Worm (Caenorhabditis elegans) whole organism, L2 larva: ENCODE results near the gene Y37D8A.4.

Experiments used
- C34F6.9 ChIP-seq: fragments of 150-350 bp; optimal IDR thresholded peaks from 2 replicates; lab custom pipeline; 2014; ENCODE audit warnings: missing biosample characterization, missing genetic modification characterization
- ZK546.5 ChIP-seq: sonication (generic microtip); optimal IDR thresholded peaks from 2 replicates; lab custom pipeline; 2017; ENCODE audit warnings: missing biosample characterization, missing genetic modification characterization
- crh-2 ChIP-seq: sonication (generic microtip); optimal IDR thresholded peaks from 2 replicates; lab custom pipeline; 2017; ENCODE audit warnings: missing biosample characterization, missing genetic modification characterization
- egl-27 ChIP-seq: sonication (generic microtip); optimal IDR thresholded peaks from 3 replicates; lab custom pipeline; 2017; ENCODE audit warnings: missing biosample characterization, missing genetic modification reagents, missing genetic modification characterization
- fos-1 ChIP-seq: fragments of 150-350 bp; optimal IDR thresholded peaks from 2 replicates; lab custom pipeline; 2014; ENCODE audit warnings: missing biosample characterization, missing genetic modification characterization
- mdl-1 ChIP-seq, 2 experiments: fragments of 150-350 bp in 1 of 2; sonication (generic microtip) in 1 of 2; optimal IDR thresholded peaks; 2 replicates each; lab custom pipeline; 2017; ENCODE audit warnings: missing biosample characterization in 2 of 2, missing genetic modification characterization in 2 of 2
- nhr-11 ChIP-seq: fragments of 150-350 bp; optimal IDR thresholded peaks from 2 replicates; lab custom pipeline; 2014; ENCODE audit warnings: missing biosample characterization, missing genetic modification characterization
- nhr-237 ChIP-seq: fragments of 150-350 bp; optimal IDR thresholded peaks from 2 replicates; lab custom pipeline; 2014; ENCODE audit warnings: missing biosample characterization, missing genetic modification characterization
- nhr-6 ChIP-seq: fragments of 150-350 bp; optimal IDR thresholded peaks from 2 replicates; lab custom pipeline; 2014; ENCODE audit warnings: missing biosample characterization, missing genetic modification characterization
- skn-1 ChIP-seq: sonication (generic microtip); optimal IDR thresholded peaks from 2 replicates; lab custom pipeline; 2017; ENCODE audit warnings: missing biosample characterization, missing genetic modification characterization
- ztf-11 ChIP-seq: sonication (generic microtip); optimal IDR thresholded peaks from 2 replicates; lab custom pipeline; 2017; ENCODE audit warnings: missing biosample characterization, missing genetic modification characterization

DNA sequence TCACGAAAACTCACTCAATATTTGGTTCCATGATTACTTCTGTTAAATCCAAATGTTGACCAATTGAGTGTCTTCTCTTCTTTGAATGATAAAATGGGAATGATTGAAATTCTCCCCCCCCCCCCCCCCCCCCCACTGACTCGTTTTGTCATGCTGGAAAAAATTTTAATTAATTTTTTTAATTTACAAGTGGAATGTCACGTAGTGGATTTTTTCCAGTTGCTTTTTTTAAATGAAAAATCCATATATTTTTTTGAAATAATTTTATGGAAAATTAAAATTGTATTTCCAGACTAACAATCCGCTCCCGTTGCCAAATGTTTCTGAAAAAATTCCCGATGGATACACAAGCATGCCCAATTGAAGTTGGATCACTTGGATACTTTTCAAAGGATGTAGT is 49.3 kb downstream of the Y37D8A.4 start, which contains the start of gene BE10.1:
- TF ChIP-seq egl-27 (tag; lab: Kevin White, UChicago) (no peak), fos-1 (tag; lab: Kevin White, UChicago) (no peak), ZK546.5 (tag; lab: Kevin White, UChicago) (no peak), nhr-6 (tag; lab: Kevin White, UChicago) (no peak), skn-1 (tag; lab: Kevin White, UChicago) (no peak), nhr-11 (tag; lab: Kevin White, UChicago) (no peak), nhr-237 (tag; lab: Kevin White, UChicago) (no peak), mdl-1 (tag; optimal IDR thresholded peaks at IDR 0.05; lab: Kevin White, UChicago) (no peak), ztf-11 (tag; lab: Kevin White, UChicago) (no peak), C34F6.9 (no peak), crh-2 (tag; lab: Kevin White, UChicago) (no peak)
